Worm (Caenorhabditis elegans): Measurements from ENCODE around the gene gcn-1.

ce11 chrIII:2129991-2130390, 21.8 kb upstream of the gcn-1 start:
- no peak for TF ChIP-seq nhr-12 (tag; optimal IDR thresholded peaks at IDR 0.05)
- no peak for TF ChIP-seq nhr-237 (tag; optimal IDR thresholded peaks at IDR 0.05)
